Worm (Caenorhabditis elegans) whole organism, L4/young adult: Measurements from ENCODE around the gene ZK757.10.

Experiments used
- W03F9.2 ChIP-seq: fragments of 150-350 bp; optimal IDR thresholded peaks from 2 replicates; lab custom pipeline; 2014; ENCODE audit warnings: missing biosample characterization, missing genetic modification characterization
- him-1 ChIP-seq: sonication (generic microtip); optimal IDR thresholded peaks from 2 replicates; lab custom pipeline; 2016; ENCODE audit warnings: missing genotype, missing genetic modification reagents, missing genetic modification characterization, missing compliant biosample characterization

DNA sequence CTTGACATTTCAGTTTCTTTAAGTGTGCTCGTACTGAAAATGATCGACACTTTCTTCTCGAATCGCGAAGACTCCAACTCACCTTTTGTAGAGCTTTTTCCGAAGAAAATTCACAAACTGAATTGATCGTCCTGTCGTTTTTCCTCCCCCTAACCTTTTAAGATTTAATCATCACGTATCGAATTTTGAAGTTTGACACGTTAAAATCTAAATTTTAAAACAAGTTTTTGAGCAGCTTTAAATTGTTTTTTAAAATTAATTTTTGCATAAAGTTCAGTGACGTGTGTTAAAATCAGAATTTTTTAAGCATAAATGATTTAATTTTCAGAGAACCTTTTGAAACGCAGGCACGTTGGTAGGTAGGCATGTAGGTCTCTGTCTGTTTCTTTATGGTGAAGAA is 14.3 kb downstream of the ZK757.10 start, which contains the start of gene alg-4:
- TF ChIP-seq him-1 (tag; lab: Kevin White, UChicago) (no peak), W03F9.2 (no peak)
